Fruit fly (Drosophila melanogaster): Measurements from ENCODE around the gene CG14151.

CG14151 gene

dm6 chr3L:10664511-10665062, 36.3 kb upstream of the CG14151 start, which contains the start of gene simj (continued):
- peak; percentile 71 for TF ChIP-seq lbe (GFP tag; optimal IDR thresholded peaks at IDR 0.05)
- peak; percentile 54 for TF ChIP-seq CG13296 (GFP tag; optimal IDR thresholded peaks at IDR 0.05)
- no peak for TF ChIP-seq dati (GFP tag; IDR thresholded peaks at IDR 0.05)
- TF ChIP-seq ftz-f1 (GFP tag; optimal IDR thresholded peaks at IDR 0.05) = peak; percentile 14
- TF ChIP-seq CG1603 (tag; optimal IDR thresholded peaks at IDR 0.05) = peak; percentile 89
- peak; percentile 85 for TF ChIP-seq unc-4 (GFP tag; IDR thresholded peaks at IDR 0.05; ENCODE audit: partially characterized antibody)
- peak; percentile 59 for TF ChIP-seq hb (GFP tag; IDR thresholded peaks at IDR 0.05; ENCODE audit: partially characterized antibody)
- TF ChIP-seq CG1233 (GFP tag; optimal IDR thresholded peaks at IDR 0.05) = peak; percentile 63
- peak; percentile 46 for TF ChIP-seq CG12219 (GFP tag; optimal IDR thresholded peaks at IDR 0.05)
- TF ChIP-seq Blimp-1 (GFP tag; optimal IDR thresholded peaks at IDR 0.05) = peak; percentile 26
- peak; percentile 66 for TF ChIP-seq stwl (tag; optimal IDR thresholded peaks at IDR 0.05)
- TF ChIP-seq shn (GFP tag; optimal IDR thresholded peaks at IDR 0.05) = peak; percentile 4
- TF ChIP-seq CG11696 (GFP tag; IDR thresholded peaks at IDR 0.05) = peak; percentile 37; the same call in 1 of the 2 replicates
- peak; percentile 29; the same call in 1 of the 2 replicates for TF ChIP-seq CG10959 (GFP tag; IDR thresholded peaks at IDR 0.05)
- no peak for TF ChIP-seq CG1832 (GFP tag; optimal IDR thresholded peaks at IDR 0.05)
- peak; percentile 16 for TF ChIP-seq CG30020 (tag; optimal IDR thresholded peaks at IDR 0.05)
- TF ChIP-seq jumu (GFP tag; optimal IDR thresholded peaks at IDR 0.05) = peak; percentile 46
- peak; percentile 34 for TF ChIP-seq dmrt99B (tag; optimal IDR thresholded peaks at IDR 0.05)
- TF ChIP-seq PHDP (tag; optimal IDR thresholded peaks at IDR 0.05) = peak; percentile 34
- no peak for TF ChIP-seq Atf3 (GFP tag; optimal IDR thresholded peaks at IDR 0.05)
- peak; percentile 89 for TF ChIP-seq CG13894 (tag; optimal IDR thresholded peaks at IDR 0.05)
- TF ChIP-seq Stat92E (GFP tag; optimal IDR thresholded peaks at IDR 0.05) = peak in 1 of 3 experiments; percentile 75
- no peak for TF ChIP-seq CG10274 (GFP tag; optimal IDR thresholded peaks at IDR 0.05)
- no peak; the same call in 2 of the 3 replicates for TF ChIP-seq CG6175 (GFP tag; IDR thresholded peaks at IDR 0.05)
- peak; percentile 69; the same call in 1 of the 3 replicates for TF ChIP-seq mld (GFP tag; IDR thresholded peaks at IDR 0.05; ENCODE audit: partially characterized antibody)
- TF ChIP-seq her (GFP tag; optimal IDR thresholded peaks at IDR 0.05) = peak; percentile 80
- TF ChIP-seq NC2α (GFP tag; optimal IDR thresholded peaks at IDR 0.05) = no peak
- TF ChIP-seq CG31224 (GFP tag; IDR thresholded peaks at IDR 0.05) = no peak
- TF ChIP-seq hkb (optimal IDR thresholded peaks at IDR 0.05) = no peak
- TF ChIP-seq hkb (GFP tag; IDR thresholded peaks at IDR 0.05) = peak; percentile 60
- TF ChIP-seq p53 (GFP tag; optimal IDR thresholded peaks at IDR 0.05) = peak; percentile 53
- no peak for TF ChIP-seq jing (GFP tag; optimal IDR thresholded peaks at IDR 0.05)
- no peak for TF ChIP-seq CG12104 (GFP tag; optimal IDR thresholded peaks at IDR 0.05)
- TF ChIP-seq CG14860 (GFP tag; IDR thresholded peaks at IDR 0.05; ENCODE audit: partially characterized antibody) = peak; percentile 55; the same call in 1 of the 3 replicates
- peak; percentile 63; the same call in 1 of the 2 replicates for TF ChIP-seq CG14014 (GFP tag; IDR thresholded peaks at IDR 0.05)
- TF ChIP-seq Dfd (GFP tag; optimal IDR thresholded peaks at IDR 0.05) = no peak
- no peak for TF ChIP-seq bowl (GFP tag; IDR thresholded peaks at IDR 0.05)
- peak; percentile 70 for TF ChIP-seq CG12391 (tag; optimal IDR thresholded peaks at IDR 0.05)
- peak; percentile 69 for TF ChIP-seq CG33213 (GFP tag; optimal IDR thresholded peaks at IDR 0.05)
- peak; percentile 72 for TF ChIP-seq CG7271 (tag; optimal IDR thresholded peaks at IDR 0.05)
- peak; percentile 83 for TF ChIP-seq mirr (GFP tag; optimal IDR thresholded peaks at IDR 0.05)
- peak; percentile 39 for TF ChIP-seq HHEX (GFP tag; optimal IDR thresholded peaks at IDR 0.05)
- TF ChIP-seq CG15073 (GFP tag; optimal IDR thresholded peaks at IDR 0.05) = no peak
- TF ChIP-seq CG10147 (GFP tag; optimal IDR thresholded peaks at IDR 0.05) = peak; percentile 2
- no peak for TF ChIP-seq Ada2b (GFP tag; IDR thresholded peaks at IDR 0.05)
- 0 out of 3 replicates have a peak, but pooled peaks have one; percentile 21 for TF ChIP-seq otp (GFP tag; IDR thresholded peaks at IDR 0.05)
- TF ChIP-seq CG17568 (GFP tag; optimal IDR thresholded peaks at IDR 0.05) = no peak
- no peak for TF ChIP-seq trh (GFP tag; optimal IDR thresholded peaks at IDR 0.05)
- peak; percentile 23 for TF ChIP-seq CG3281 (GFP tag; optimal IDR thresholded peaks at IDR 0.05)
